Worm (Caenorhabditis elegans): ENCODE measurements around the gene let-4.

Gene let-4

ce11 chrX:14557936-14558554, 19.7 kb upstream of the let-4 start, which contains the start of gene nhr-3:
Gene nhr-3 (plus strand): TSS chrX:14558504.
- no peak for TF ChIP-seq dao-5 (tag; optimal IDR thresholded peaks at IDR 0.05)
- TF ChIP-seq him-1 (tag; optimal IDR thresholded peaks at IDR 0.05), result no peak
- TF ChIP-seq W03F9.2 (tag; optimal IDR thresholded peaks at IDR 0.05), result no peak

- no peak for TF ChIP-seq him-1 (tag; optimal IDR thresholded peaks at IDR 0.05)
- TF ChIP-seq W03F9.2 (tag; optimal IDR thresholded peaks at IDR 0.05), result no peak
Observed at ce11 chrX:14559084-14559483, 18.7 kb upstream of the let-4 start.

- TF ChIP-seq him-1 (tag; optimal IDR thresholded peaks at IDR 0.05), result no peak
- TF ChIP-seq W03F9.2 (tag; optimal IDR thresholded peaks at IDR 0.05), result no peak
- no peak for TF ChIP-seq dao-5 (tag; optimal IDR thresholded peaks at IDR 0.05)
Observed at ce11 chrX:14559519-14560296, 18.0 kb upstream of the let-4 start.

- TF ChIP-seq W03F9.2 (tag; optimal IDR thresholded peaks at IDR 0.05) (peak; percentile 78), dao-5 (tag; optimal IDR thresholded peaks at IDR 0.05) (no peak), him-1 (tag; optimal IDR thresholded peaks at IDR 0.05) (peak; percentile 61)
Observed at ce11 chrX:14560297-14560680, 17.4 kb upstream of the let-4 start.

- TF ChIP-seq dao-5 (tag; optimal IDR thresholded peaks at IDR 0.05) (no peak), him-1 (tag; optimal IDR thresholded peaks at IDR 0.05) (no peak), W03F9.2 (tag; optimal IDR thresholded peaks at IDR 0.05) (no peak)
Observed at ce11 chrX:14561416-14561973, 16.2 kb upstream of the let-4 start.

- TF ChIP-seq dao-5 (tag; optimal IDR thresholded peaks at IDR 0.05), result no peak
- no peak for TF ChIP-seq W03F9.2 (tag; optimal IDR thresholded peaks at IDR 0.05)
- no peak for TF ChIP-seq him-1 (tag; optimal IDR thresholded peaks at IDR 0.05)
Observed at ce11 chrX:14562286-14563086, 15.2 kb upstream of the let-4 start.

- TF ChIP-seq him-1 (tag; optimal IDR thresholded peaks at IDR 0.05) (no peak), W03F9.2 (tag; optimal IDR thresholded peaks at IDR 0.05) (no peak), dao-5 (tag; optimal IDR thresholded peaks at IDR 0.05) (no peak)
Observed at ce11 chrX:14563818-14564217, 13.9 kb upstream of the let-4 start.

ce11 chrX:14565245-14565644, 12.5 kb upstream of the let-4 start:
- TF ChIP-seq W03F9.2 (tag; optimal IDR thresholded peaks at IDR 0.05) (no peak), dao-5 (tag; optimal IDR thresholded peaks at IDR 0.05) (no peak), him-1 (tag; optimal IDR thresholded peaks at IDR 0.05) (no peak)

ce11 chrX:14566047-14566446, 11.7 kb upstream of the let-4 start:
- no peak for TF ChIP-seq him-1 (tag; optimal IDR thresholded peaks at IDR 0.05)
- TF ChIP-seq W03F9.2 (tag; optimal IDR thresholded peaks at IDR 0.05), result no peak
- no peak for TF ChIP-seq dao-5 (tag; optimal IDR thresholded peaks at IDR 0.05)

- no peak for TF ChIP-seq him-1 (tag; optimal IDR thresholded peaks at IDR 0.05)
Observed at ce11 chrX:14568258-14568763, 9.4 kb upstream of the let-4 start.

ce11 chrX:14571277-14571676, 6.5 kb upstream of the let-4 start:
- TF ChIP-seq dao-5 (tag; optimal IDR thresholded peaks at IDR 0.05), result no peak
- TF ChIP-seq W03F9.2 (tag; optimal IDR thresholded peaks at IDR 0.05), result no peak
- no peak for TF ChIP-seq him-1 (tag; optimal IDR thresholded peaks at IDR 0.05)

- TF ChIP-seq W03F9.2 (tag; optimal IDR thresholded peaks at IDR 0.05) (no peak), dao-5 (tag; optimal IDR thresholded peaks at IDR 0.05) (no peak), him-1 (tag; optimal IDR thresholded peaks at IDR 0.05) (no peak)
Observed at ce11 chrX:14572419-14572818, 5.3 kb upstream of the let-4 start, which contains the start of gene lron-1. Gene lron-1 (plus strand): TSS chrX:14572719.

- TF ChIP-seq him-1 (tag; optimal IDR thresholded peaks at IDR 0.05) (no peak), W03F9.2 (tag; optimal IDR thresholded peaks at IDR 0.05) (no peak), dao-5 (tag; optimal IDR thresholded peaks at IDR 0.05) (no peak)
Observed at ce11 chrX:14575920-14576319, 1.8 kb upstream of the let-4 start.

Data from whole organism, L4/young adult.